Worm (Caenorhabditis elegans): ENCODE data around the gene mrp-3.

The mrp-3 gene

DNA sequence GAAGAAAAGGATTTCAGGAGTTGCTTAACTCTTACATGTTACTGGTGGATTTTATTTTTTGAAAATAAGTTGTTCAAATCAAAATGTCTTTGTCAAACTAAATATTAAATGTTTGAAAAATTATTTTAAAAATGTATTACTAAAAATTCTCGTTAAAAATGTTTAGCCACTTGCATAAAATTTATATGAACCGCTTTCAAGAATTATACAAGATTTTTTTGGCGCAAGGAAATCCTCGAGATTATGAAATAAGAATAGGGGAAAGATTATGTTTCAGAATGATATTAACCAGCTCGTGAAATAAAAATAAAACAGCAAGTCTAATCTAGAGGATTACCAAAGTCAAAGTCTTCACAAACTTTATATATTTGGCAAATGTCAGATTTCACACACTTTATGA, 44.2 kb upstream of the mrp-3 start (continued):
- TF ChIP-seq fos-1 (tag; optimal IDR thresholded peaks at IDR 0.05) = no peak
- TF ChIP-seq aly-2 (tag; optimal IDR thresholded peaks at IDR 0.05) = no peak
- TF ChIP-seq ceh-90 (tag; optimal IDR thresholded peaks at IDR 0.05) = no peak
- TF ChIP-seq fkh-10 (GFP tag; optimal IDR thresholded peaks at IDR 0.05) = peak; percentile 55
- TF ChIP-seq jun-1 (tag; optimal IDR thresholded peaks at IDR 0.05) = peak; percentile 52
- no peak for TF ChIP-seq ztf-4 (tag; optimal IDR thresholded peaks at IDR 0.05)
- TF ChIP-seq swsn-7 (tag; optimal IDR thresholded peaks at IDR 0.05) = peak; percentile 22
- TF ChIP-seq isw-1 (GFP tag; IDR thresholded peaks at IDR 0.05) = no peak
- TF ChIP-seq dpl-1 (GFP tag; optimal IDR thresholded peaks at IDR 0.05) = no peak
- peak; percentile 10 for TF ChIP-seq nhr-90 (tag; optimal IDR thresholded peaks at IDR 0.05; ENCODE audit: poor library complexity)
- peak in 1 of 2 experiments; percentile 23 for TF ChIP-seq lin-35 (GFP tag; optimal IDR thresholded peaks at IDR 0.05)
- TF ChIP-seq sup-37 (GFP tag; optimal IDR thresholded peaks at IDR 0.05) = no peak
- no peak for TF ChIP-seq C04F5.9 (tag; optimal IDR thresholded peaks at IDR 0.05)
- TF ChIP-seq lin-14 (GFP tag; optimal IDR thresholded peaks at IDR 0.05) = no peak
- no peak for TF ChIP-seq sptf-1 (tag; optimal IDR thresholded peaks at IDR 0.05)
- no peak for TF ChIP-seq egl-13 (tag; optimal IDR thresholded peaks at IDR 0.05)
- peak; percentile 5 for TF ChIP-seq nhr-237 (tag; optimal IDR thresholded peaks at IDR 0.05)
- TF ChIP-seq sox-4 (tag; optimal IDR thresholded peaks at IDR 0.05) = peak; percentile 77
- no peak for TF ChIP-seq alr-1 (tag; optimal IDR thresholded peaks at IDR 0.05; ENCODE audit: borderline replicate concordance)
- TF ChIP-seq elt-2 (tag; optimal IDR thresholded peaks at IDR 0.05) = no peak
- no peak for TF ChIP-seq tbx-2 (tag; optimal IDR thresholded peaks at IDR 0.05)
- TF ChIP-seq efl-3 (GFP tag; optimal IDR thresholded peaks at IDR 0.05) = no peak
- TF ChIP-seq ceh-63 (GFP tag; optimal IDR thresholded peaks at IDR 0.05) = no peak
- no peak for TF ChIP-seq unc-62 (GFP tag; optimal IDR thresholded peaks at IDR 0.05)
- no peak for TF ChIP-seq ets-5 (GFP tag; IDR thresholded peaks at IDR 0.05)
- TF ChIP-seq nhr-28 (tag; optimal IDR thresholded peaks at IDR 0.05) = no peak
- no peak for TF ChIP-seq irx-1 (tag; optimal IDR thresholded peaks at IDR 0.05)
- TF ChIP-seq skn-1 (tag; optimal IDR thresholded peaks at IDR 0.05) = peak; percentile 60
- peak; percentile 82 for TF ChIP-seq dsc-1 (tag; optimal IDR thresholded peaks at IDR 0.05)
- TF ChIP-seq Y116A8C.19 (tag; optimal IDR thresholded peaks at IDR 0.05; ENCODE audit: borderline replicate concordance) = no peak
- no peak for TF ChIP-seq elt-3 (tag; optimal IDR thresholded peaks at IDR 0.05)
- TF ChIP-seq hlh-17 (GFP tag; optimal IDR thresholded peaks at IDR 0.05; ENCODE audit: borderline replicate concordance) = no peak
- peak; percentile 70 for TF ChIP-seq nhr-11 (tag; optimal IDR thresholded peaks at IDR 0.05)
- TF ChIP-seq nhr-84 (tag; optimal IDR thresholded peaks at IDR 0.05) = no peak
- TF ChIP-seq hpl-2 (GFP tag; optimal IDR thresholded peaks at IDR 0.05) = no peak
- TF ChIP-seq egl-27 (tag; optimal IDR thresholded peaks at IDR 0.05) = no peak
- TF ChIP-seq hlh-4 (tag; optimal IDR thresholded peaks at IDR 0.05) = no peak
- TF ChIP-seq mep-1 (tag; optimal IDR thresholded peaks at IDR 0.05) = no peak
- no peak for TF ChIP-seq C34B4.2 (tag; optimal IDR thresholded peaks at IDR 0.05)
- no peak for TF ChIP-seq fkh-4 (tag; optimal IDR thresholded peaks at IDR 0.05; ENCODE audit: borderline replicate concordance)
- no peak for TF ChIP-seq mef-2 (tag; optimal IDR thresholded peaks at IDR 0.05)
- no peak for TF ChIP-seq pag-3 (tag; optimal IDR thresholded peaks at IDR 0.05; ENCODE audit: borderline replicate concordance, insufficient read depth)
- no peak for TF ChIP-seq tlp-1 (tag; optimal IDR thresholded peaks at IDR 0.05)
- peak; percentile 78 for TF ChIP-seq nhr-47 (tag; optimal IDR thresholded peaks at IDR 0.05)
- no peak for TF ChIP-seq lin-15B (tag; optimal IDR thresholded peaks at IDR 0.05)
- TF ChIP-seq lsy-2 (tag; optimal IDR thresholded peaks at IDR 0.05) = no peak
- no peak for TF ChIP-seq aha-1 (tag; optimal IDR thresholded peaks at IDR 0.05)

All from whole organism, L1 larva.